Worm (Caenorhabditis elegans) whole organism, L4 larva: ENCODE results near the gene cyp-13A8.
A peak's percentile ranks its signal among the peaks of the same experiment; 100 is the strongest.

Experiments used
- D1046.2 ChIP-seq: fragments of 200-800 bp; sonication (Bioruptor generic); IDR thresholded peaks from 2 replicates; pipeline ENCODE4 v1.3.6; 2022; ENCODE audit warnings: missing genetic modification characterization, missing compliant biosample characterization
- F10B5.3 ChIP-seq: sonication (generic microtip); optimal IDR thresholded peaks from 2 replicates; lab custom pipeline; 2016; ENCODE audit warnings: mild to moderate bottlenecking, missing genetic modification characterization, missing compliant biosample characterization
- F26F4.8 ChIP-seq: fragments of 200-800 bp; sonication (Bioruptor generic); conservative IDR thresholded peaks from 2 replicates; pipeline ENCODE4 v1.3.6; 2022; ENCODE audit warnings: missing genetic modification characterization, missing compliant biosample characterization
- F44E2.7 ChIP-seq: fragments of 200-800 bp; sonication (Bioruptor generic); IDR thresholded peaks from 2 replicates; pipeline ENCODE4 v2.1.2; 2022; ENCODE audit warnings: missing genetic modification characterization, missing compliant biosample characterization
- F49E8.2 ChIP-seq: sonication (generic microtip); optimal IDR thresholded peaks from 2 replicates; lab custom pipeline; 2016; ENCODE audit warnings: missing compliant biosample characterization, mild to moderate bottlenecking, missing genetic modification characterization, borderline replicate concordance
- R02D3.7 ChIP-seq: fragments of 150-350 bp; sonication (generic microtip); optimal IDR thresholded peaks from 3 replicates; lab custom pipeline; 2014; ENCODE audit warnings: missing biosample characterization, missing genetic modification characterization
- T20F7.1 ChIP-seq: fragments of 200-800 bp; sonication (Bioruptor generic); optimal IDR thresholded peaks from 2 replicates; lab custom pipeline; 2018; ENCODE audit warnings: mild to moderate bottlenecking, missing genetic modification characterization, missing compliant biosample characterization
- Y105C5A.15 ChIP-seq: fragments of 200-800 bp; sonication (Bioruptor generic); IDR thresholded peaks from 2 replicates; pipeline ENCODE4 v1.3.6; 2022; ENCODE audit warnings: missing genetic modification characterization, missing compliant biosample characterization
- Y5F2A.4 ChIP-seq: fragments of 200-800 bp; sonication (Bioruptor generic); optimal IDR thresholded peaks from 2 replicates; lab custom pipeline; 2018; ENCODE audit warnings: mild to moderate bottlenecking, missing genetic modification characterization, missing compliant biosample characterization
- aha-1 ChIP-seq: fragments of 150-350 bp; peaks from one replicate; lab custom pipeline; 2014; ENCODE audit warnings: missing biosample characterization, missing genetic modification characterization
- aly-2 ChIP-seq: sonication (generic microtip); optimal IDR thresholded peaks from 2 replicates; lab custom pipeline; 2018; ENCODE audit warnings: missing biosample characterization, missing genetic modification characterization
- arid-1 ChIP-seq: fragments of 200-800 bp; sonication (Bioruptor generic); conservative IDR thresholded peaks from 2 replicates; pipeline ENCODE4 v1.3.6; 2022; ENCODE audit warnings: missing genetic modification reagents, missing genetic modification characterization, missing compliant biosample characterization
- ceh-20 ChIP-seq: fragments of 200-800 bp; sonication (Bioruptor generic); IDR thresholded peaks from 2 replicates; pipeline ENCODE4 v1.3.6; 2022; ENCODE audit warnings: missing genetic modification reagents, missing genetic modification characterization, missing compliant biosample characterization
- ceh-32 ChIP-seq: sonication (generic microtip); optimal IDR thresholded peaks from 2 replicates; lab custom pipeline; 2016; ENCODE audit warnings: mild to moderate bottlenecking, missing genetic modification characterization, missing compliant biosample characterization; ENCODE audit not compliant: poor library complexity
- cey-2 ChIP-seq: sonication (generic microtip); optimal IDR thresholded peaks from 3 replicates; lab custom pipeline; 2017; ENCODE audit warnings: missing genetic modification characterization, mild to moderate bottlenecking, missing compliant biosample characterization, antibody characterized with exemption, borderline replicate concordance; ENCODE audit not compliant: insufficient read depth
- ctbp-1 ChIP-seq: fragments of 200-800 bp; sonication (Bioruptor generic); IDR thresholded peaks from 2 replicates; pipeline ENCODE4 v1.3.6; 2022; ENCODE audit warnings: missing genetic modification reagents, missing genetic modification characterization, missing compliant biosample characterization
- daf-12 ChIP-seq: fragments of 150-350 bp; optimal IDR thresholded peaks from 2 replicates; lab custom pipeline; 2014; ENCODE audit warnings: missing biosample characterization, missing genetic modification reagents, missing genetic modification characterization
- daf-16 ChIP-seq, 3 experiments: sonication (generic microtip); optimal IDR thresholded peaks; 2 replicates each; lab custom pipeline; 2016 to 2017; ENCODE audit warnings: missing genetic modification characterization in 3 of 3, missing genetic modification reagents in 3 of 3, mild to moderate bottlenecking in 2 of 3, missing compliant biosample characterization in 2 of 3, missing biosample characterization in 1 of 3, moderate library complexity in 1 of 3
- daf-8 ChIP-seq: fragments of 200-800 bp; sonication (Bioruptor generic); IDR thresholded peaks from 2 replicates; pipeline ENCODE4 v1.3.6; 2022; ENCODE audit warnings: missing genetic modification characterization, missing compliant biosample characterization
- dmd-6 ChIP-seq: fragments of 200-800 bp; sonication (Bioruptor generic); IDR thresholded peaks from 2 replicates; pipeline ENCODE4 v1.3.6; 2022; ENCODE audit warnings: missing genetic modification reagents, missing genetic modification characterization, missing compliant biosample characterization
- dmd-9 ChIP-seq: fragments of 200-800 bp; sonication (Bioruptor generic); IDR thresholded peaks from 2 replicates; pipeline ENCODE4 v1.3.6; 2022; ENCODE audit warnings: missing genetic modification reagents, missing genetic modification characterization, missing compliant biosample characterization
- dpl-1 ChIP-seq: fragments of 150-350 bp; optimal IDR thresholded peaks from 2 replicates; lab custom pipeline; 2014; ENCODE audit warnings: missing biosample characterization, missing genetic modification reagents, missing genetic modification characterization
- duxl-1 ChIP-seq: sonication (generic microtip); optimal IDR thresholded peaks from 2 replicates; lab custom pipeline; 2016; ENCODE audit warnings: mild to moderate bottlenecking, missing genetic modification characterization, moderate library complexity, missing compliant biosample characterization; ENCODE audit not compliant: poor library complexity
- fkh-10 ChIP-seq: fragments of 150-350 bp; optimal IDR thresholded peaks from 2 replicates; lab custom pipeline; 2014; ENCODE audit warnings: missing biosample characterization, missing genetic modification reagents, missing genetic modification characterization
- fos-1 ChIP-seq: fragments of 150-350 bp; optimal IDR thresholded peaks from 2 replicates; lab custom pipeline; 2014; ENCODE audit warnings: missing biosample characterization, missing genetic modification characterization
- lin-29 ChIP-seq: fragments of 200-800 bp; sonication (Bioruptor generic); IDR thresholded peaks from 2 replicates; pipeline ENCODE4 v1.3.6; 2022; ENCODE audit warnings: missing genetic modification reagents, missing genetic modification characterization, missing compliant biosample characterization
- lin-39 ChIP-seq: fragments of 150-350 bp; optimal IDR thresholded peaks from 2 replicates; lab custom pipeline; 2014; ENCODE audit warnings: missing biosample characterization, missing genetic modification reagents, missing genetic modification characterization
- madf-5 ChIP-seq, 2 experiments: fragments of 200-800 bp; sonication (Bioruptor generic); IDR thresholded peaks; 2 replicates each; pipeline ENCODE4 v1.3.6; 2022; ENCODE audit warnings: missing compliant biosample characterization in 2 of 2, missing genetic modification characterization in 2 of 2
- mdt-29 ChIP-seq: fragments of 200-800 bp; sonication (Bioruptor generic); IDR thresholded peaks from 2 replicates; pipeline ENCODE4 v1.3.6; 2022; ENCODE audit warnings: missing genetic modification reagents, missing genetic modification characterization, missing compliant biosample characterization
- mep-1 ChIP-seq: fragments of 150-350 bp; sonication (generic microtip); optimal IDR thresholded peaks from 3 replicates; lab custom pipeline; 2014; ENCODE audit warnings: missing biosample characterization, missing genetic modification characterization
- mxl-2 ChIP-seq: fragments of 200-800 bp; sonication (Bioruptor generic); conservative IDR thresholded peaks from 2 replicates; pipeline ENCODE4 v1.3.6; 2022; ENCODE audit warnings: missing genetic modification reagents, missing genetic modification characterization, missing compliant biosample characterization
- mxl-3 ChIP-seq: fragments of 200-800 bp; sonication (Bioruptor generic); optimal IDR thresholded peaks from 2 replicates; lab custom pipeline; 2018; ENCODE audit warnings: mild to moderate bottlenecking, missing genetic modification characterization, missing compliant biosample characterization
- nhr-10 ChIP-seq: fragments of 150-350 bp; optimal IDR thresholded peaks from 2 replicates; lab custom pipeline; 2014; ENCODE audit warnings: missing biosample characterization, missing genetic modification characterization
- nhr-102 ChIP-seq: sonication (generic microtip); optimal IDR thresholded peaks from 2 replicates; lab custom pipeline; 2016; ENCODE audit warnings: mild to moderate bottlenecking, missing genetic modification characterization, moderate library complexity, missing compliant biosample characterization
- nhr-111 ChIP-seq: fragments of 200-800 bp; sonication (Bioruptor generic); optimal IDR thresholded peaks from 2 replicates; lab custom pipeline; 2018; ENCODE audit warnings: mild to moderate bottlenecking, missing genetic modification characterization, missing compliant biosample characterization
- nhr-25 ChIP-seq: sonication (generic microtip); optimal IDR thresholded peaks from 2 replicates; lab custom pipeline; 2017; ENCODE audit warnings: missing genetic modification characterization, mild to moderate bottlenecking, missing compliant biosample characterization, antibody characterized with exemption, moderate library complexity, borderline replicate concordance; ENCODE audit not compliant: insufficient read depth
- nhr-41 ChIP-seq: fragments of 200-800 bp; sonication (Bioruptor generic); IDR thresholded peaks from 2 replicates; pipeline ENCODE4 v1.3.6; 2022; ENCODE audit warnings: missing genetic modification reagents, missing genetic modification characterization, missing compliant biosample characterization
- nhr-6 ChIP-seq: fragments of 150-350 bp; optimal IDR thresholded peaks from 2 replicates; lab custom pipeline; 2014; ENCODE audit warnings: missing biosample characterization, missing genetic modification characterization
- nhr-77 ChIP-seq: fragments of 150-350 bp; optimal IDR thresholded peaks from 2 replicates; lab custom pipeline; 2014; ENCODE audit warnings: missing biosample characterization, missing genetic modification characterization
- pha-4 ChIP-seq, 2 experiments: fragments of 150-350 bp in 1 of 2; fragments of 200-800 bp in 1 of 2; sonication (Bioruptor generic) in 1 of 2; IDR thresholded peaks in 1 of 2; optimal IDR thresholded peaks in 1 of 2; 2 replicates each; pipeline versions ENCODE4 v1.3.6 to Lab custom; 2014 to 2022; ENCODE audit warnings: missing genetic modification characterization in 2 of 2, missing genetic modification reagents in 2 of 2, missing biosample characterization in 1 of 2, missing compliant biosample characterization in 1 of 2
- pqm-1 ChIP-seq: sonication (generic microtip); optimal IDR thresholded peaks from 2 replicates; lab custom pipeline; 2017; ENCODE audit warnings: missing biosample characterization, missing genetic modification characterization
- set-16 ChIP-seq: fragments of 200-800 bp; sonication (Bioruptor generic); IDR thresholded peaks from 2 replicates; pipeline ENCODE4 v1.3.6; 2022; ENCODE audit warnings: missing genetic modification reagents, missing genetic modification characterization, missing compliant biosample characterization
- skn-1 ChIP-seq: fragments of 150-350 bp; optimal IDR thresholded peaks from 2 replicates; lab custom pipeline; 2014; ENCODE audit warnings: missing biosample characterization, missing genetic modification characterization
- snpc-4 ChIP-seq: fragments of 150-350 bp; optimal IDR thresholded peaks from 2 replicates; lab custom pipeline; 2014; ENCODE audit warnings: missing biosample characterization, missing genetic modification characterization
- spr-3 ChIP-seq: fragments of 200-800 bp; sonication (Bioruptor generic); optimal IDR thresholded peaks from 2 replicates; lab custom pipeline; 2018; ENCODE audit warnings: mild to moderate bottlenecking, missing genetic modification characterization, missing compliant biosample characterization
- unc-130 ChIP-seq: sonication (generic microtip); optimal IDR thresholded peaks from 2 replicates; lab custom pipeline; 2016; ENCODE audit warnings: missing genetic modification reagents, missing genetic modification characterization, missing compliant biosample characterization
- vab-7 ChIP-seq: fragments of 200-800 bp; sonication (Bioruptor generic); IDR thresholded peaks from 2 replicates; pipeline ENCODE4 v1.3.6; 2022; ENCODE audit warnings: missing genetic modification reagents, missing genetic modification characterization, missing compliant biosample characterization
- zip-2 ChIP-seq: fragments of 150-350 bp; optimal IDR thresholded peaks from 2 replicates; lab custom pipeline; 2014; ENCODE audit warnings: missing biosample characterization, missing genetic modification characterization
- ztf-7 ChIP-seq: fragments of 150-350 bp; optimal IDR thresholded peaks from 2 replicates; lab custom pipeline; 2014; ENCODE audit warnings: missing biosample characterization, missing genetic modification characterization

cyp-13A8 gene

ce11 chrII:9787395-9788152 is 19.8 kb downstream of the cyp-13A8 start, which contains the start of gene cyp-13A2 (continued):
- TF ChIP-seq aly-2 (tag; lab: Kevin White, UChicago) (no peak), duxl-1 (no peak), ztf-7 (tag; lab: Kevin White, UChicago) (no peak), D1046.2 (no peak), zip-2 (no peak), pqm-1 (tag; lab: Kevin White, UChicago) (peak; percentile 46), mxl-2 (GFP tag; lab: Robert Waterston, UW) (no peak), mdt-29 (GFP tag; lab: Robert Waterston, UW) (no peak), ceh-20 (GFP tag; lab: Robert Waterston, UW) (no peak; the same call in 1 of the 2 replicates), nhr-10 (tag; lab: Kevin White, UChicago) (peak; percentile 57), F26F4.8 (no peak), T20F7.1 (GFP tag; lab: Kevin White, UChicago) (peak; percentile 16), nhr-25 (peak; percentile 33), dmd-6 (GFP tag; lab: Robert Waterston, UW) (peak; percentile 87), F44E2.7 (no peak), nhr-6 (tag; lab: Kevin White, UChicago) (no peak), unc-130 (GFP tag; lab: Kevin White, UChicago) (no peak), ctbp-1 (GFP tag; lab: Robert Waterston, UW) (no peak), ceh-32 (tag; lab: Kevin White, UChicago) (no peak), dmd-9 (GFP tag; lab: Robert Waterston, UW) (no peak), nhr-102 (peak; percentile 68), set-16 (GFP tag; lab: Robert Waterston, UW) (no peak), F49E8.2 (tag; lab: Kevin White, UChicago) (no peak), nhr-111 (GFP tag; lab: Kevin White, UChicago) (no peak), arid-1 (GFP tag; lab: Robert Waterston, UW) (no peak), daf-8 (GFP tag; lab: Robert Waterston, UW) (no peak), nhr-77 (tag; lab: Kevin White, UChicago) (peak; percentile 15), mxl-3 (GFP tag; lab: Kevin White, UChicago) (no peak), madf-5 (GFP tag; IDR thresholded peaks at IDR 0.05; lab: Robert Waterston, UW) (no peak), Y105C5A.15 (GFP tag; lab: Robert Waterston, UW) (no peak), aha-1 (tag; lab: Kevin White, UChicago) (no peak), fkh-10 (GFP tag; lab: Kevin White, UChicago) (no peak), dpl-1 (GFP tag; lab: Kevin White, UChicago) (no peak), Y5F2A.4 (no peak), lin-29 (GFP tag; lab: Robert Waterston, UW) (no peak), daf-12 (tag; lab: Kevin White, UChicago) (no peak), skn-1 (tag; lab: Kevin White, UChicago) (no peak), snpc-4 (tag; lab: Kevin White, UChicago) (peak; percentile 83), cey-2 (tag; lab: Kevin White, UChicago) (no peak), daf-16 (GFP tag; optimal IDR thresholded peaks at IDR 0.05; lab: Kevin White, UChicago) (no peak), daf-16 (tag; optimal IDR thresholded peaks at IDR 0.05; lab: Kevin White, UChicago) (peak; percentile 28), pha-4 (GFP tag; IDR thresholded peaks at IDR 0.05; lab: Robert Waterston, UW) (0 out of 2 replicates have a peak, but pooled peaks have one; percentile 13), pha-4 (tag; optimal IDR thresholded peaks at IDR 0.05; lab: Kevin White, UChicago) (peak; percentile 34), mep-1 (tag; lab: Kevin White, UChicago) (peak; percentile 58), F10B5.3 (tag; lab: Kevin White, UChicago) (no peak), R02D3.7 (tag; lab: Kevin White, UChicago) (no peak), nhr-41 (GFP tag; lab: Robert Waterston, UW) (no peak), spr-3 (GFP tag; lab: Kevin White, UChicago) (no peak), lin-39 (no peak), vab-7 (GFP tag; lab: Robert Waterston, UW) (no peak), fos-1 (tag; lab: Kevin White, UChicago) (no peak)
